Fruit fly (Drosophila melanogaster) whole organism, embryonic: ENCODE measurements around the gene nol.
A peak's percentile ranks its signal among the peaks of the same experiment; 100 is the strongest.

Source experiments
- Ada2b ChIP-seq: fragments of 200-800 bp; sonication (Bioruptor generic); IDR thresholded peaks from 2 replicates; pipeline ENCODE4 v1.3.6; 2022; ENCODE audit warnings: missing biosample characterization, missing genetic modification characterization
- Asciz ChIP-seq: fragments of 200-800 bp; sonication (Bioruptor generic); optimal IDR thresholded peaks from 2 replicates; lab custom pipeline; 2017; ENCODE audit warnings: missing biosample characterization, mild to moderate bottlenecking, missing genetic modification characterization, missing genetic modification reagents
- Bgb ChIP-seq: fragments of 200-800 bp; sonication (Bioruptor generic); IDR thresholded peaks from 2 replicates; pipeline ENCODE4 v1.3.6; 2022; ENCODE audit warnings: missing biosample characterization, missing genetic modification characterization; ENCODE audit not compliant: partially characterized antibody
- CG10147 ChIP-seq: fragments of 200-800 bp; sonication (Bioruptor generic); optimal IDR thresholded peaks from 2 replicates; lab custom pipeline; 2019; ENCODE audit warnings: missing biosample characterization, mild to moderate bottlenecking, missing genetic modification characterization, moderate library complexity
- CG10321 ChIP-seq: fragments of 200-800 bp; sonication (Bioruptor generic); IDR thresholded peaks from 2 replicates; pipeline ENCODE4 v1.3.6; 2022; ENCODE audit warnings: missing biosample characterization, missing genetic modification characterization
- CG10462 ChIP-seq: fragments of 200-800 bp; sonication (Bioruptor generic); optimal IDR thresholded peaks from 2 replicates; lab custom pipeline; 2016; ENCODE audit warnings: missing biosample characterization, missing genetic modification characterization
- CG11093 ChIP-seq: fragments of 200-800 bp; sonication (Bioruptor generic); IDR thresholded peaks from 3 replicates; pipeline ENCODE4 v1.3.6; 2022; ENCODE audit warnings: missing biosample characterization, missing genetic modification characterization
- CG11696 ChIP-seq: fragments of 200-800 bp; sonication (Bioruptor generic); IDR thresholded peaks from 2 replicates; pipeline ENCODE4 v1.3.6; 2022; ENCODE audit warnings: missing biosample characterization, missing genetic modification characterization
- CG12299 ChIP-seq: fragments of 200-800 bp; sonication (Bioruptor generic); optimal IDR thresholded peaks from 2 replicates; lab custom pipeline; 2018; ENCODE audit warnings: missing biosample characterization, mild to moderate bottlenecking, missing genetic modification characterization
- CG13424 ChIP-seq: fragments of 200-800 bp; sonication (Bioruptor generic); optimal IDR thresholded peaks from 2 replicates; lab custom pipeline; 2019; ENCODE audit warnings: missing biosample characterization, mild to moderate bottlenecking, missing genetic modification characterization, moderate library complexity
- CG14014 ChIP-seq: fragments of 200-800 bp; sonication (Bioruptor generic); IDR thresholded peaks from 2 replicates; pipeline ENCODE4 v1.3.6; 2022; ENCODE audit warnings: missing biosample characterization, missing genetic modification characterization
- CG14965 ChIP-seq: fragments of 200-800 bp; sonication (Bioruptor generic); optimal IDR thresholded peaks from 2 replicates; lab custom pipeline; 2016; ENCODE audit warnings: missing biosample characterization, missing genetic modification characterization, borderline replicate concordance
- CG16779 ChIP-seq: fragments of 200-800 bp; sonication (Bioruptor generic); IDR thresholded peaks from 2 replicates; pipeline ENCODE4 v1.3.6; 2022; ENCODE audit warnings: missing biosample characterization, missing genetic modification characterization
- CG16815 ChIP-seq: fragments of 200-800 bp; sonication (Bioruptor generic); optimal IDR thresholded peaks from 3 replicates; lab custom pipeline; 2017; ENCODE audit warnings: missing biosample characterization, mild to moderate bottlenecking, missing genetic modification characterization
- CG2199 ChIP-seq: fragments of 200-800 bp; sonication (Bioruptor generic); IDR thresholded peaks from 3 replicates; pipeline ENCODE4 v1.3.6; 2022; ENCODE audit warnings: missing biosample characterization, missing genetic modification characterization
- CG3407 ChIP-seq: fragments of 200-800 bp; sonication (Bioruptor generic); optimal IDR thresholded peaks from 2 replicates; lab custom pipeline; 2018; ENCODE audit warnings: missing biosample characterization, mild to moderate bottlenecking, missing genetic modification characterization
- CG4730 ChIP-seq: fragments of 200-800 bp; sonication (Bioruptor generic); IDR thresholded peaks from 2 replicates; pipeline ENCODE4 v1.3.6; 2022; ENCODE audit warnings: missing biosample characterization, missing genetic modification characterization
- CG6175 ChIP-seq: fragments of 200-800 bp; sonication (Bioruptor generic); IDR thresholded peaks from 3 replicates; pipeline ENCODE4 v1.3.6; 2022; ENCODE audit warnings: missing biosample characterization, missing genetic modification characterization
- CG6654 ChIP-seq: fragments of 200-800 bp; sonication (Bioruptor generic); optimal IDR thresholded peaks from 2 replicates; lab custom pipeline; 2017; ENCODE audit warnings: missing biosample characterization, mild to moderate bottlenecking, missing genetic modification characterization
- CG6683 ChIP-seq: fragments of 200-800 bp; sonication (Bioruptor generic); optimal IDR thresholded peaks from 2 replicates; lab custom pipeline; 2017; ENCODE audit warnings: missing biosample characterization, mild to moderate bottlenecking, missing genetic modification characterization, missing genetic modification reagents
- CG8478 ChIP-seq: fragments of >200 bp; optimal IDR thresholded peaks from 2 replicates; lab custom pipeline; 2018
- CG8765 ChIP-seq: fragments of 200-800 bp; sonication (Bioruptor generic); IDR thresholded peaks from 2 replicates; pipeline ENCODE4 v1.3.6; 2022; ENCODE audit warnings: missing biosample characterization, missing genetic modification characterization
- CG9215 ChIP-seq: fragments of 200-800 bp; sonication (Bioruptor generic); IDR thresholded peaks from 2 replicates; pipeline ENCODE4 v1.3.6; 2022; ENCODE audit warnings: missing biosample characterization, missing genetic modification characterization
- CG9609 ChIP-seq: fragments of 200-800 bp; sonication (Bioruptor generic); optimal IDR thresholded peaks from 3 replicates; lab custom pipeline; 2016; ENCODE audit warnings: missing biosample characterization, missing genetic modification characterization
- CG9817 ChIP-seq: fragments of 200-800 bp; sonication (Bioruptor generic); optimal IDR thresholded peaks from 2 replicates; lab custom pipeline; 2018; ENCODE audit warnings: missing biosample characterization, mild to moderate bottlenecking, missing genetic modification characterization, moderate library complexity
- CkIIα-i1 ChIP-seq: fragments of 200-800 bp; sonication (Bioruptor generic); IDR thresholded peaks from 2 replicates; pipeline ENCODE4 v1.3.6; 2022; ENCODE audit warnings: missing biosample characterization, missing genetic modification characterization
- Deaf1 ChIP-seq: fragments of 200-800 bp; optimal IDR thresholded peaks from 3 replicates; lab custom pipeline; 2019; ENCODE audit warnings: missing biosample characterization, mild to moderate bottlenecking, missing genetic modification characterization, moderate library complexity
- Hr3 ChIP-seq: fragments of 200-800 bp; sonication (Bioruptor generic); optimal IDR thresholded peaks from 3 replicates; lab custom pipeline; 2016; ENCODE audit warnings: missing biosample characterization, missing genetic modification characterization
- Mad ChIP-seq: fragments of 200-800 bp; sonication (Bioruptor generic); optimal IDR thresholded peaks from 2 replicates; lab custom pipeline; 2016; ENCODE audit warnings: missing biosample characterization, missing genetic modification characterization
- Med ChIP-seq: fragments of 200-800 bp; sonication (Bioruptor generic); peaks from one replicate; lab custom pipeline; 2016; ENCODE audit warnings: missing biosample characterization, missing genetic modification characterization, mild to moderate bottlenecking, inconsistent platforms, moderate library complexity
- Opbp ChIP-seq: fragments of 200-800 bp; sonication (Bioruptor generic); IDR thresholded peaks from 3 replicates; pipeline ENCODE4 v1.3.6; 2022; ENCODE audit warnings: missing biosample characterization, missing genetic modification characterization; ENCODE audit not compliant: partially characterized antibody
- Ravus ChIP-seq: fragments of 200-800 bp; sonication (Bioruptor generic); IDR thresholded peaks from 2 replicates; pipeline ENCODE4 v1.3.6; 2022; ENCODE audit warnings: missing biosample characterization, missing genetic modification characterization
- Six4 ChIP-seq: fragments of 200-800 bp; sonication (Bioruptor generic); optimal IDR thresholded peaks from 2 replicates; lab custom pipeline; 2016; ENCODE audit warnings: missing biosample characterization, missing genetic modification characterization
- Stat92E ChIP-seq, 3 experiments: fragments of >200 bp in 2 of 3; fragments of 200-800 bp in 1 of 3; sonication (Bioruptor generic) in 1 of 3; optimal IDR thresholded peaks; 2 replicates each; lab custom pipeline; 2017 to 2019; ENCODE audit warnings: missing biosample characterization in 3 of 3, missing genetic modification characterization in 3 of 3, mild to moderate bottlenecking in 1 of 3, moderate library complexity in 1 of 3
- ab ChIP-seq: fragments of 200-800 bp; sonication (Bioruptor generic); optimal IDR thresholded peaks from 2 replicates; lab custom pipeline; 2016; ENCODE audit warnings: missing biosample characterization, missing genetic modification characterization
- abd-A ChIP-seq: fragments of 200-800 bp; sonication (Bioruptor generic); optimal IDR thresholded peaks from 3 replicates; lab custom pipeline; 2019; ENCODE audit warnings: missing biosample characterization, mild to moderate bottlenecking, missing genetic modification characterization, moderate library complexity
- aop ChIP-seq: fragments of 200-800 bp; sonication (Bioruptor generic); IDR thresholded peaks from 2 replicates; pipeline ENCODE4 v1.3.6; 2022; ENCODE audit warnings: missing biosample characterization, missing genetic modification characterization
- bbx ChIP-seq: fragments of 200-800 bp; sonication (Bioruptor generic); IDR thresholded peaks from 2 replicates; pipeline ENCODE4 v1.3.6; 2022; ENCODE audit warnings: missing biosample characterization, missing genetic modification characterization; ENCODE audit not compliant: partially characterized antibody
- chn ChIP-seq: fragments of 200-800 bp; sonication (Bioruptor generic); optimal IDR thresholded peaks from 2 replicates; lab custom pipeline; 2016; ENCODE audit warnings: missing biosample characterization, missing genetic modification characterization
- dysf ChIP-seq: fragments of 200-800 bp; sonication (Bioruptor generic); IDR thresholded peaks from 3 replicates; pipeline ENCODE4 v1.3.6; 2022; ENCODE audit warnings: missing biosample characterization, missing genetic modification characterization
- fru ChIP-seq: fragments of >200 bp; optimal IDR thresholded peaks from 2 replicates; lab custom pipeline; 2017
- ftz-f1 ChIP-seq: fragments of 200-800 bp; sonication (Bioruptor generic); optimal IDR thresholded peaks from 2 replicates; lab custom pipeline; 2016; ENCODE audit warnings: missing biosample characterization, missing genetic modification characterization
- ham ChIP-seq: fragments of 200-800 bp; sonication (Bioruptor generic); IDR thresholded peaks from 2 replicates; pipeline ENCODE4 v1.3.6; 2022; ENCODE audit warnings: missing biosample characterization, missing genetic modification characterization
- hth ChIP-seq: fragments of >200 bp; optimal IDR thresholded peaks from 2 replicates; lab custom pipeline; 2017; ENCODE audit warnings: inconsistent platforms
- jigr1 ChIP-seq: fragments of 200-800 bp; sonication (Bioruptor generic); IDR thresholded peaks from 3 replicates; pipeline ENCODE4 v1.3.6; 2022; ENCODE audit warnings: missing biosample characterization, missing genetic modification characterization
- mam ChIP-seq: fragments of 200-800 bp; sonication (Bioruptor generic); optimal IDR thresholded peaks from 3 replicates; lab custom pipeline; 2016; ENCODE audit warnings: missing biosample characterization, missing genetic modification characterization
- pho ChIP-seq: fragments of 200-800 bp; sonication (Bioruptor generic); optimal IDR thresholded peaks from 2 replicates; lab custom pipeline; 2016; ENCODE audit warnings: missing biosample characterization, missing genetic modification characterization
- pum ChIP-seq: fragments of 200-800 bp; sonication (Bioruptor generic); optimal IDR thresholded peaks from 2 replicates; lab custom pipeline; 2016; ENCODE audit warnings: missing biosample characterization, missing genetic modification characterization
- slp2 ChIP-seq: fragments of 200-800 bp; sonication (Bioruptor generic); optimal IDR thresholded peaks from 2 replicates; lab custom pipeline; 2016; ENCODE audit warnings: missing biosample characterization, missing genetic modification characterization
- usp ChIP-seq: fragments of >200 bp; optimal IDR thresholded peaks from 2 replicates; lab custom pipeline; 2017; ENCODE audit warnings: missing biosample characterization, missing genetic modification characterization
- wdn ChIP-seq: fragments of 200-800 bp; sonication (Bioruptor generic); IDR thresholded peaks from 2 replicates; pipeline ENCODE4 v1.3.6; 2022; ENCODE audit warnings: missing biosample characterization, missing genetic modification characterization
- z ChIP-seq: fragments of 200-800 bp; sonication (Bioruptor generic); IDR thresholded peaks from 3 replicates; pipeline ENCODE4 v1.3.6; 2022; ENCODE audit warnings: missing biosample characterization, missing genetic modification characterization
- zen ChIP-seq: fragments of 200-800 bp; sonication (Bioruptor generic); optimal IDR thresholded peaks from 3 replicates; lab custom pipeline; 2018; ENCODE audit warnings: missing biosample characterization, mild to moderate bottlenecking, missing genetic modification characterization, moderate library complexity

Gene nol

DNA sequence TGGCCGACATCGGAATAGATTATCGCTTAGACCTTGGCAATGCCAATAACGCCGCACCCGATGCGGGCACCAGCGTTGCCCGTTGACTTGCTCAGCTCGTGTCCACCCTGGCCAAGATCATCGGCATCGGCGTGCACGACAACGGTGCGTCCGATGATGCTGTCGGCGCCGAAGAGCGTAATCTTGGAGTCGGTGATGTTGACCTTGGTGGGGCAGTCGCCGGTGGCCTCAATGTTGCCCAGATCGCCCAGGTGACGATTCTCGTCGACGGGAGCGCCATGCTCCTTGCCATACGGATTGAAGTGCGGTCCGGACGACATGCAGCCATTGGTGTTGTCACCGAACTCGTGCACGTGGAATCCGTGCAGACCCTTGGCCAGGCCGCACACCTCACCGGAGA, 18.2 kb upstream of the nol start:
- TF ChIP-seq CG9609 (no peak), CG6175 (GFP tag; lab: Robert Waterston, UW) (0 out of 3 replicates have a peak, but pooled peaks have one; percentile 28), CG11093 (GFP tag; lab: Robert Waterston, UW) (no peak), CG12299 (tag; lab: Kevin White, UChicago) (no peak), Ada2b (no peak), jigr1 (GFP tag; lab: Robert Waterston, UW) (no peak), Ravus (GFP tag; lab: Robert Waterston, UW) (no peak), Bgb (GFP tag; lab: Robert Waterston, UW) (0 out of 2 replicates have a peak, but pooled peaks have one; percentile 18), hth (lab: Kevin White, UChicago) (no peak), CG2199 (GFP tag; lab: Robert Waterston, UW) (0 out of 3 replicates have a peak, but pooled peaks have one; percentile 24), ab (GFP tag; lab: Kevin White, UChicago) (no peak), CG3407 (GFP tag; lab: Kevin White, UChicago) (no peak), pum (GFP tag; lab: Kevin White, UChicago) (no peak), fru (lab: Kevin White, UChicago) (no peak), CG13424 (no peak), ham (GFP tag; lab: Robert Waterston, UW) (no peak), CkIIα-i1 (GFP tag; lab: Robert Waterston, UW) (no peak), Opbp (GFP tag; lab: Robert Waterston, UW) (0 out of 3 replicates have a peak, but pooled peaks have one; percentile 15), aop (GFP tag; lab: Robert Waterston, UW) (0 out of 2 replicates have a peak, but pooled peaks have one; percentile 25), Stat92E (GFP tag; optimal IDR thresholded peaks at IDR 0.05; lab: Kevin White, UChicago) (no peak), CG4730 (GFP tag; lab: Robert Waterston, UW) (no peak), Deaf1 (tag; lab: Kevin White, UChicago) (peak; percentile 8), Med (GFP tag; lab: Kevin White, UChicago) (peak; percentile 59), CG8478 (lab: Kevin White, UChicago) (peak; percentile 55), CG16779 (GFP tag; lab: Robert Waterston, UW) (0 out of 2 replicates have a peak, but pooled peaks have one; percentile 52), Mad (no peak), CG10462 (no peak), CG6654 (GFP tag; lab: Kevin White, UChicago) (no peak), CG9817 (tag; lab: Kevin White, UChicago) (no peak), abd-A (tag; lab: Kevin White, UChicago) (no peak), Asciz (GFP tag; lab: Kevin White, UChicago) (no peak), Six4 (GFP tag; lab: Kevin White, UChicago) (no peak), CG8765 (GFP tag; lab: Robert Waterston, UW) (no peak), bbx (no peak), zen (tag; lab: Kevin White, UChicago) (no peak), CG14014 (GFP tag; lab: Robert Waterston, UW) (no peak), z (GFP tag; lab: Robert Waterston, UW) (no peak), Hr3 (no peak), CG11696 (GFP tag; lab: Robert Waterston, UW) (0 out of 2 replicates have a peak, but pooled peaks have one; percentile 16), CG10321 (GFP tag; lab: Robert Waterston, UW) (0 out of 2 replicates have a peak, but pooled peaks have one; percentile 43), CG16815 (GFP tag; lab: Kevin White, UChicago) (no peak), mam (GFP tag; lab: Kevin White, UChicago) (no peak), ftz-f1 (GFP tag; lab: Kevin White, UChicago) (peak; percentile 57), CG10147 (GFP tag; lab: Kevin White, UChicago) (no peak), pho (GFP tag; lab: Kevin White, UChicago) (no peak), wdn (GFP tag; lab: Robert Waterston, UW) (no peak), usp (GFP tag; lab: Kevin White, UChicago) (no peak), dysf (GFP tag; lab: Robert Waterston, UW) (0 out of 3 replicates have a peak, but pooled peaks have one; percentile 28), CG6683 (no peak), slp2 (no peak), chn (GFP tag; lab: Kevin White, UChicago) (no peak), CG9215 (GFP tag; lab: Robert Waterston, UW) (no peak), CG14965 (GFP tag; lab: Kevin White, UChicago) (no peak)
